Fruit fly (Drosophila melanogaster) whole organism, pupa: Measurements from ENCODE around the gene CG32299.

Experiments
- CG34367 ChIP-seq: fragments of 200-800 bp; sonication (Bioruptor generic); optimal IDR thresholded peaks from 2 replicates; lab custom pipeline; 2018; ENCODE audit warnings: missing biosample characterization, mild to moderate bottlenecking, missing genetic modification characterization
- EcR ChIP-seq: fragments of 200-800 bp; sonication (Bioruptor generic); optimal IDR thresholded peaks from 3 replicates; lab custom pipeline; 2019; ENCODE audit warnings: missing biosample characterization, missing genetic modification characterization, mild to moderate bottlenecking, moderate library complexity, missing genetic modification reagents
- Ets98B ChIP-seq: fragments of 200-800 bp; sonication (Bioruptor generic); IDR thresholded peaks from 2 replicates; pipeline ENCODE4 v1.3.6; 2022; ENCODE audit warnings: missing biosample characterization, missing genetic modification characterization
- Pif1A ChIP-seq: fragments of 200-800 bp; sonication (Bioruptor generic); optimal IDR thresholded peaks from 3 replicates; lab custom pipeline; 2016; ENCODE audit warnings: missing biosample characterization, missing genetic modification characterization
- fd96Ca ChIP-seq: fragments of 200-800 bp; sonication (Bioruptor generic); IDR thresholded peaks from 3 replicates; pipeline ENCODE4 v1.3.6; 2022; ENCODE audit warnings: missing biosample characterization, missing genetic modification characterization
- gl ChIP-seq: fragments of 200-800 bp; sonication (Bioruptor generic); optimal IDR thresholded peaks from 2 replicates; lab custom pipeline; 2018; ENCODE audit warnings: missing biosample characterization, mild to moderate bottlenecking, missing genetic modification characterization

DNA sequence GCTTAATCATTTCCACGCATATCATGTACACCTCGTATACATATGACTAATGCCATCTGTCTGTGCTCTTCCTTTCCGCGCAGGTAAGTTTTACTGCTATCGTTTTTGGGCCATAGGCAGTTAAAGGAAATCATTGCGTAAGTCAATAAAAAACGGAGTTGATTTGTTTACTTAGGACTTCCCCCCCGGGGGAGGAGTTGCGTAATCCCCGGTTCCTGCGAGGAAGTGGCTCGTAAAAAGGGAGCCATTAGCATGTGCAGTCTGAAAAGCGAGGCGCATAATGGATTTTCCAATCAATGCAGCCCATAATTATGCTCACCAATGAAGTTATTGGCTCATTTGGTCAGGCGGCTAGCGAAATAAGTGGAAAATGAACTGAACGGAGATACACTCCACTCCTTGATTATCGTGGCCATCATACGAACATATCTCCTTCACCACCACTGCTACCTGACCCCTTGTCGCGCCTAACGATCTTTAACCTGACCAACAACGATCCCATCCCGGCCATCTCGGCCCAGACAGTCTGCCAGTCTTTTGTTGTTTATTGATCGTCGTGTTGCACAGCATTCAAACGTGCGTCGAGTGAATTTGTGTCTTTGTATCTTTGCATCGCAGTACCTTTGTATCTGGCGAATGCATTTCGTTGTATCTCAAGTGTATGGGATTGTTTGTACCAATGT is 5.3 kb downstream of the CG32299 start:
- TF ChIP-seq Ets98B (GFP tag; lab: Robert Waterston, UW) = no peak
- no peak for TF ChIP-seq Pif1A (GFP tag; lab: Kevin White, UChicago)
- no peak for TF ChIP-seq fd96Ca
- no peak for TF ChIP-seq EcR
- no peak for TF ChIP-seq CG34367 (tag; lab: Kevin White, UChicago)
- no peak for TF ChIP-seq gl (tag; lab: Kevin White, UChicago)
